Worm (Caenorhabditis elegans): ENCODE measurements around the gene C06G1.1.

C06G1.1 gene

ce11 chrX:16611333-16612043 lies 21.7 kb upstream of the C06G1.1 start:
- no peak for TF ChIP-seq him-1 (tag; optimal IDR thresholded peaks at IDR 0.05)
- no peak for TF ChIP-seq W03F9.2 (tag; optimal IDR thresholded peaks at IDR 0.05)
- no peak for TF ChIP-seq dao-5 (tag; optimal IDR thresholded peaks at IDR 0.05)

ce11 chrX:16612293-16612946 lies 20.7 kb upstream of the C06G1.1 start:
- TF ChIP-seq W03F9.2 (tag; optimal IDR thresholded peaks at IDR 0.05), result peak; percentile 86
- peak; percentile 97 for TF ChIP-seq him-1 (tag; optimal IDR thresholded peaks at IDR 0.05)
- TF ChIP-seq dao-5 (tag; optimal IDR thresholded peaks at IDR 0.05), result peak; percentile 74

DNA sequence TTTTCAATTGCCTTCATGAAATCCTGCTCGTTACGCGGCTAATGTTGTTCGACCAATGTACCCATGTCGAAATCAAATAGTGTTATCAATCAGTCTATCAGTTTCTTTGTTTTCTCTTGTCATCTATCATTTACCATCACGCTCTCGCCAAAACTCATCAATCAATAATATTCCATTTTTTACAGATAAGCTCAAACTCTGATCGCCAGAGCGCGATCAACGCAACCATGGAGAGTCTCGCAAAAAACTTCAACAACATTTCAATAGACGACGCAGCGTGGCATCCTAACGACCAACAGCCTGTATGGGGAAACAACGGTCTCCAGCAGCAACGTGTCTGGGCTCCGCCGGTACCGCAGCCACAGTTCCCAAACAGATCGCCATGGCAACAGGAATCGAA lies 19.9 kb upstream of the C06G1.1 start, which contains the start of gene ain-1:
TSS of gene ain-1 (plus strand) at position 186 of the 400 bp plus-strand sequence.
- TF ChIP-seq W03F9.2 (tag; optimal IDR thresholded peaks at IDR 0.05) (no peak), dao-5 (tag; optimal IDR thresholded peaks at IDR 0.05) (no peak)

- no peak for TF ChIP-seq dao-5 (tag; optimal IDR thresholded peaks at IDR 0.05)
These were observed 19.1 kb upstream of the C06G1.1 start for ce11 chrX:16614094-16614493.

ce11 chrX:16617427-16618128 lies 15.6 kb upstream of the C06G1.1 start:
- TF ChIP-seq dao-5 (tag; optimal IDR thresholded peaks at IDR 0.05) (no peak), W03F9.2 (tag; optimal IDR thresholded peaks at IDR 0.05) (no peak), him-1 (tag; optimal IDR thresholded peaks at IDR 0.05) (no peak)

DNA sequence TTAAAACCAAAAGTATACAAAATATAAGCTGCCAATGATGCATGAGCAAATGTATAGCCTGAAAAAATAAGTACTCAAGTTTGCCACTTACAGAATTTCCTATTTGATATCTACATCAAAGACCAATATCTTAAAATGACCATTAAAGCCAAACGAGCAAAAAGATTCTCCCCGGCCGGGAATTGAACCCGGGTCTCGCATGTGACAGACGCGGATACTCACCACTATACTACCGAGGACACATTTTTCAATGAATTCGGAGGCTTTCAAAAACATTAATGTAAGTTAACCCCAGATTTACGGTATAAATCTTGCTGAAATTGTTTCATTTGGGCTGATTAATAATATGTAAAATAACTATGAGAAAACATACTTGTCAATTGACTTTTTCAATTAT lies 15.0 kb upstream of the C06G1.1 start:
- TF ChIP-seq W03F9.2 (tag; optimal IDR thresholded peaks at IDR 0.05) (no peak), dao-5 (tag; optimal IDR thresholded peaks at IDR 0.05) (no peak), him-1 (tag; optimal IDR thresholded peaks at IDR 0.05) (no peak)

- TF ChIP-seq him-1 (tag; optimal IDR thresholded peaks at IDR 0.05) (no peak), W03F9.2 (tag; optimal IDR thresholded peaks at IDR 0.05) (no peak), dao-5 (tag; optimal IDR thresholded peaks at IDR 0.05) (no peak)
These were observed 14.4 kb upstream of the C06G1.1 start for ce11 chrX:16618727-16619126.

DNA sequence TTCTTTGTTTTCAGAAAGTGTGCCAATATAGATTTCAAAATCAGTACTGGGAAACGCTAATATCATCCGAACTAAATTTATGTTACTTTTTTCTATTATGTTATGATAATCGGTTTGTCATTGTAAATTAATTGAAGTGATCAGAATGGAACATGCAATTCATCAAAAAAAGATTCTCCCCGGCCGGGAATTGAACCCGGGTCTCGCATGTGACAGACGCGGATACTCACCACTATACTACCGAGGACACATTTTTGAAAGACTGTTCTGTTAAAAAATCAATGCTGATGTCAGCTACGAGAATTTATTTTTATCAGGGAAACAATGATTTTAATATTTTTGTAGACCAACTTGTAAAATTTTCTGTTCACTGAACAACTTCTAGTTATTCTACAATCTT lies 14.0 kb upstream of the C06G1.1 start:
- peak; percentile 33 for TF ChIP-seq dao-5 (tag; optimal IDR thresholded peaks at IDR 0.05)
- peak; percentile 47 for TF ChIP-seq W03F9.2 (tag; optimal IDR thresholded peaks at IDR 0.05)
- no peak for TF ChIP-seq him-1 (tag; optimal IDR thresholded peaks at IDR 0.05)

DNA sequence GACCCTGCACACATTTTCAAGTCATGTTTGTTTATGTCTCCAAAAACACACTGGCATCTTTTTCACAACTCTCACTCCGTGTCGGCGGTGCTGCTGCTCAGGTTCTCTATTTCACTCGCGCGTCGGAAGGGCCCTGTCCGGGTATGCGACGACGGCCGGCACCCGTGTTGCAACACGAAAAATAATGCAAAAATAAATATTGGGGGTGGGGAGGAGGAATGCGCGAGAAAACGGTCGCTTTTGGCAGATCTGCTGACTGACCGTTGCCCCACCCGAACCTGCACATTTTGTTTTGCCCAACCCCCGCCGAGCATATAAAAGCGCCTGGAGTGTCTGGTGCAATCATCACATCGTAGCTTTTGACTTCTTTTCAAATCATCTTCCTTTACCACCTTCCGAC lies 11.7 kb upstream of the C06G1.1 start, which contains the start of gene cpg-19:
TSS of gene cpg-19 (plus strand) at position 341 of the 400 bp plus-strand sequence.
- no peak for TF ChIP-seq W03F9.2 (tag; optimal IDR thresholded peaks at IDR 0.05)
- no peak for TF ChIP-seq him-1 (tag; optimal IDR thresholded peaks at IDR 0.05)
- no peak for TF ChIP-seq dao-5 (tag; optimal IDR thresholded peaks at IDR 0.05)

DNA sequence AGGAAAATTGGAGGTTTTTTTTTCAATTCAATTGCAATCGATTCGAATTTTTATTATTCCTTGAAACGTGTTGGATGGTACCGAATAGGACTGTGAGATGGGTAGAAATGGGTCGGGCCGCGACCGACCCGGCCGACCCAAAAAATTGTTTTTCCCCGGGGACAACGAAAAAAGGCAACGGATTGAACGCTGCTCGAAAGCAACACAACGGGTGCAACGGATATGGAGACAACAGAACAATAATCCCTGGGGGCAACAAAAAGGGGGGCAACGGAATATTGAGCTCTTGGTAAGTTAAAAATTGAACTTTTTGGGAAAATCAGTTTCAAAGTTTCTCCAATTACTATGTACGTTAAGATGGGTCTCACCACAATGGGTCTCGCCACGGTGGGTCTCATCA lies 9.9 kb upstream of the C06G1.1 start:
- TF ChIP-seq dao-5 (tag; optimal IDR thresholded peaks at IDR 0.05) (no peak), him-1 (tag; optimal IDR thresholded peaks at IDR 0.05) (no peak), W03F9.2 (tag; optimal IDR thresholded peaks at IDR 0.05) (no peak)

DNA sequence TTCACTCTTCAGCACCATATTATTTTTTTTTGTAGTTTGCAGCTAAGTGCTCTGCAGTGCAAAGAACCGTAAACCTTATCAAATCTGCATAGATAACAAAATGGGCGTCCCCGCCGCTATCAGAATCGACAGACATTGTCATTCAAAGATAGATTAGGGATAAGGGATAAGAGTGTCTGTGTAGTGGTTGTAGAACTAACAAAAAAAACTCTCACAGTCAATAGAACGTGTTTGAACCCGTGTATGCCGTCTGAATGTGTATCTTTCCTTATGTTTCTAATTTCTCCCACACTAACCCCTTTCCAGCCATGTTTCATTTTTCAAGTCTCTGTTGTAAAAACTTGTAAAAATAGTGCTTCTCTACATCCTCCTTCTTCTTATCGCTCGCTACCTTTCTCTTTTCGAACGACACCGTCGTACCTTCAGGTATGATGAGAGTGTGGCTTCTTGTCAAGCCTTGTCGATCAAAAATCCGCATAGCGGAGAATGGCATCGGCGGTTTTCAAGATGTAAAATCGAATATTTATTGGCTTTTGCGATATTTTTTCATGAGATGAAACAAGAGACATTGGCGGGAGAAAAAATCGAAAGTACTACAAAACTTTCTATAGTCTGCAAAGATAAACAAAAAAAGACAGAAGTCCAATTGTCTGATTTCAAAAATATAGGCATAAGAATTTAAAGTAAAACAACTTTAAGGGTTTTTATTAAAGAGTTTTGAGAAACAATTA lies 7.9 kb upstream of the C06G1.1 start:
- TF ChIP-seq W03F9.2 (tag; optimal IDR thresholded peaks at IDR 0.05), result no peak
- no peak for TF ChIP-seq dao-5 (tag; optimal IDR thresholded peaks at IDR 0.05)
- no peak for TF ChIP-seq him-1 (tag; optimal IDR thresholded peaks at IDR 0.05)

DNA sequence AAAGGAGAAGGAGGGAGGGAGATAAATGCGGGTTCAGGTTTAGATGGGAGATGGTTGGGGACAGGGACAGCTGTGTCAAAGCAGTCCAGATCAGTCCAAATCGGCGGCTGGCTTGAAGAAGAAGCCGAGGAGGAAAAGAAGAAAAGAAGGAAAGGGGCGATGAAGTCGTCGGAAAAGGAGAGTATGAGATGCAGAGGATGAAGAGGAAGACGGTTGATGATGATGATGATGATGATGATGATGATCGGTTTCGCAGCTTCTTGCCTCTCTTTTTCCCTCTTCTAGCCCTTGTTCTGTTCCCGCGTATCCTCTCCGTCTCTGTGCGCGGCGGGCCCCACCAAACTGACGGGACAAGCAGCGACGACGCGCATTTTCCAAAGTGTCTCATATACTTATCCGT lies 6.3 kb upstream of the C06G1.1 start:
- TF ChIP-seq W03F9.2 (tag; optimal IDR thresholded peaks at IDR 0.05) (no peak), him-1 (tag; optimal IDR thresholded peaks at IDR 0.05) (no peak), dao-5 (tag; optimal IDR thresholded peaks at IDR 0.05) (no peak)

DNA sequence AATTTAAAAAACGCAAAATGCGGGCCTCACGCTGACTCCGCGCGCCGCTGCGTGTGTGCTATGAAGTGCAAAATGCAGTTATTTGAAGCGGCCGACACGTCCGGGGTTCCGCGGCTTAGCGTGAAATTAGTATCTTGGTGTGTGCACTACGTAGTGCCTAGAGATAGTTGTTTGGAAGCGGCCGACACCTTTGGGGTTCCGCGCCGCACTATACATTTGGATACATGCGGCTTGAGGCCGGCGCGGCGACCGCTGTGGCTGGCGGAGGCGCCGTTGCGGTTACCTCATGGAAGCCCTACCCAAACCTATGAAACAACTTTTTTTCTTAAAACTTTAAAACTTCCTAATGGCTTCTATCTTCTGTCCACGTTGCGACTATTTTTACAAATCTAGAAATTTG lies 4.0 kb upstream of the C06G1.1 start:
- TF ChIP-seq him-1 (tag; optimal IDR thresholded peaks at IDR 0.05) (no peak), W03F9.2 (tag; optimal IDR thresholded peaks at IDR 0.05) (no peak), dao-5 (tag; optimal IDR thresholded peaks at IDR 0.05) (no peak)

- TF ChIP-seq W03F9.2 (tag; optimal IDR thresholded peaks at IDR 0.05) (no peak), dao-5 (tag; optimal IDR thresholded peaks at IDR 0.05) (no peak), him-1 (tag; optimal IDR thresholded peaks at IDR 0.05) (no peak)
These were observed 3.4 kb upstream of the C06G1.1 start for ce11 chrX:16629773-16630172.

All from whole organism, L4/young adult.